Worm (Caenorhabditis elegans): ENCODE measurements around the gene F54B11.8.

DNA sequence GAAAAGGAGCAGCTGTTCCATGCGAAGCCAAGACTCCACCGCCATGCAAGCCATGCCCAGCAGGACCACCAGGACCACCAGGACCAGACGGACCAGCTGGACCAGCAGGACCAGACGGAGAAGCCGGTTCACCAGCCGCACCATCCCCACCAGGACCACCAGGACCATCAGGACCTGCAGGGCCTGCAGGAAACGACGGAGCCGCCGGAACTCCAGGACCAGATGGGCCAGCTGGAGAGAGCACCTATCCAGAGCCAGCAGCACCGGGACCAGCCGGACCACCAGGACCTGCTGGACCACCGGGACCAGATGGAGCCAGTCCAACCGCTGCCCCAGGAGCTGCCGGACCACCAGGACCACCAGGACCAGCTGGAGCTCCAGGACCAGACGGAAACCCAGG is 11.8 kb downstream of the F54B11.8 start:
- TF ChIP-seq zag-1 (tag; optimal IDR thresholded peaks at IDR 0.05) (no peak), nhr-237 (tag; optimal IDR thresholded peaks at IDR 0.05) (no peak)

Data from whole organism, L3 larva.